Worm (Caenorhabditis elegans): ENCODE data around the gene srw-130.
A peak's percentile ranks its signal among the peaks of the same experiment; 100 is the strongest.
"Not testable (repeated sequence)": the region's sequence is repeated elsewhere in the genome, so short reads cannot be mapped to it uniquely, and the experiment has no call there.

srw-130 gene

ce11 chrV:3579248-3579647 lies 30.6 kb upstream of the srw-130 start:
- TF ChIP-seq him-1 (tag; optimal IDR thresholded peaks at IDR 0.05) = no peak
- TF ChIP-seq dao-5 (tag; optimal IDR thresholded peaks at IDR 0.05) = no peak
- no peak for TF ChIP-seq W03F9.2 (tag; optimal IDR thresholded peaks at IDR 0.05)

- TF ChIP-seq him-1 (tag; optimal IDR thresholded peaks at IDR 0.05) (no peak), W03F9.2 (tag; optimal IDR thresholded peaks at IDR 0.05) (peak; percentile 2)
Observed at ce11 chrV:3578813-3579212, 30.1 kb upstream of the srw-130 start, which contains the start of gene pygl-1. TSS of gene pygl-1 (plus strand) at chrV:3579023.

ce11 chrV:3575759-3576158 lies 27.1 kb upstream of the srw-130 start, which contains the start of gene grl-27:
TSS of gene grl-27 (minus strand) at chrV:3575859.
- TF ChIP-seq him-1 (tag; optimal IDR thresholded peaks at IDR 0.05) = no peak

- TF ChIP-seq him-1, W03F9.2, dao-5 (tag; optimal IDR thresholded peaks at IDR 0.05): not testable (repeated sequence)
Observed at ce11 chrV:3572408-3572807, 23.7 kb upstream of the srw-130 start, which contains the start of gene F40C5.1. TSS of gene F40C5.1 (plus strand) at chrV:3572708.

ce11 chrV:3570695-3571094 lies 22.0 kb upstream of the srw-130 start, which contains the start of gene F40C5.2:
TSS of gene F40C5.2 (plus strand) at chrV:3570995.
- not testable (repeated sequence) for TF ChIP-seq him-1, W03F9.2, dao-5 (tag; optimal IDR thresholded peaks at IDR 0.05)

- not testable (repeated sequence) for TF ChIP-seq dao-5, him-1, W03F9.2 (tag; optimal IDR thresholded peaks at IDR 0.05)
Observed at ce11 chrV:3564335-3564734, 15.6 kb upstream of the srw-130 start, which contains the start of gene T24A6.17. TSS of gene T24A6.17 (minus strand) at chrV:3564435.

ce11 chrV:3562824-3563223 lies 14.1 kb upstream of the srw-130 start, which contains the start of gene T24A6.16:
TSS of gene T24A6.16 (minus strand) at chrV:3562924.
- TF ChIP-seq him-1, W03F9.2, dao-5 (tag; optimal IDR thresholded peaks at IDR 0.05): not testable (repeated sequence)

ce11 chrV:3558744-3559143 lies 10.0 kb upstream of the srw-130 start, which contains the start of gene T24A6.1:
TSS of gene T24A6.1 (plus strand) at chrV:3559044.
- not testable (repeated sequence) for TF ChIP-seq dao-5, him-1, W03F9.2 (tag; optimal IDR thresholded peaks at IDR 0.05)

ce11 chrV:3557422-3557821 lies 8.7 kb upstream of the srw-130 start, which contains the start of gene grl-31:
TSS of gene grl-31 (minus strand) at chrV:3557778.
- TF ChIP-seq W03F9.2 (tag; optimal IDR thresholded peaks at IDR 0.05) = no peak
- no peak for TF ChIP-seq dao-5 (tag; optimal IDR thresholded peaks at IDR 0.05)
- TF ChIP-seq him-1 (tag; optimal IDR thresholded peaks at IDR 0.05) = no peak

- TF ChIP-seq him-1 (tag; optimal IDR thresholded peaks at IDR 0.05) = no peak
- no peak for TF ChIP-seq dao-5 (tag; optimal IDR thresholded peaks at IDR 0.05)
- TF ChIP-seq W03F9.2 (tag; optimal IDR thresholded peaks at IDR 0.05) = no peak
Observed at ce11 chrV:3555986-3556385, 7.3 kb upstream of the srw-130 start, which contains the start of gene grl-30. TSS of gene grl-30 (plus strand) at chrV:3556286.

ce11 chrV:3554869-3555268 lies 6.2 kb upstream of the srw-130 start, which contains the start of gene grl-29:
TSS of gene grl-29 (minus strand) at chrV:3555236.
- TF ChIP-seq W03F9.2 (tag; optimal IDR thresholded peaks at IDR 0.05) (no peak), dao-5 (tag; optimal IDR thresholded peaks at IDR 0.05) (no peak)

ce11 chrV:3552740-3553469 lies 4.2 kb upstream of the srw-130 start, which contains the start of gene T24A6.20:
TSS of gene T24A6.20 (plus strand) at chrV:3553134.
- TF ChIP-seq dao-5 (tag; optimal IDR thresholded peaks at IDR 0.05) (no peak), him-1 (tag; optimal IDR thresholded peaks at IDR 0.05) (no peak)

ce11 chrV:3551765-3552164 lies 3.1 kb upstream of the srw-130 start, which contains the start of gene grl-28:
TSS of gene grl-28 (minus strand) at chrV:3551865.
- TF ChIP-seq him-1 (tag; optimal IDR thresholded peaks at IDR 0.05) = no peak
- no peak for TF ChIP-seq W03F9.2 (tag; optimal IDR thresholded peaks at IDR 0.05)
- no peak for TF ChIP-seq dao-5 (tag; optimal IDR thresholded peaks at IDR 0.05)

- TF ChIP-seq him-1 (tag; optimal IDR thresholded peaks at IDR 0.05) (no peak), dao-5 (tag; optimal IDR thresholded peaks at IDR 0.05) (no peak), W03F9.2 (tag; optimal IDR thresholded peaks at IDR 0.05) (no peak)
Observed at ce11 chrV:3549553-3549952, 855 bp upstream of the srw-130 start, which contains the start of gene sri-21. TSS of gene sri-21 (plus strand) at chrV:3549853.

Data from whole organism, L4/young adult.